Fruit fly (Drosophila melanogaster) whole organism, embryonic: ENCODE data around the gene Argp.

Source experiments
- Ada2b ChIP-seq: fragments of 200-800 bp; sonication (Bioruptor generic); IDR thresholded peaks from 2 replicates; pipeline ENCODE4 v1.3.6; 2022; ENCODE audit warnings: missing biosample characterization, missing genetic modification characterization
- BEAF-32 ChIP-seq: fragments of 200-800 bp; sonication (Bioruptor generic); optimal IDR thresholded peaks from 3 replicates; lab custom pipeline; 2017; ENCODE audit warnings: missing biosample characterization, missing genetic modification characterization, mild to moderate bottlenecking, moderate library complexity, missing genetic modification reagents
- CG10321 ChIP-seq: fragments of 200-800 bp; sonication (Bioruptor generic); IDR thresholded peaks from 2 replicates; pipeline ENCODE4 v1.3.6; 2022; ENCODE audit warnings: missing biosample characterization, missing genetic modification characterization
- CG12299 ChIP-seq: fragments of 200-800 bp; sonication (Bioruptor generic); optimal IDR thresholded peaks from 2 replicates; lab custom pipeline; 2018; ENCODE audit warnings: missing biosample characterization, mild to moderate bottlenecking, missing genetic modification characterization
- CG15269 ChIP-seq: fragments of 200-800 bp; sonication (Bioruptor generic); optimal IDR thresholded peaks from 2 replicates; lab custom pipeline; 2018; ENCODE audit warnings: missing biosample characterization, mild to moderate bottlenecking, missing genetic modification characterization, moderate library complexity
- CG15514 ChIP-seq: fragments of 200-800 bp; sonication (Bioruptor generic); optimal IDR thresholded peaks from 3 replicates; lab custom pipeline; 2017; ENCODE audit warnings: missing biosample characterization, missing genetic modification characterization, mild to moderate bottlenecking, moderate library complexity, missing genetic modification reagents
- CG15601 ChIP-seq: fragments of 200-800 bp; sonication (Bioruptor generic); optimal IDR thresholded peaks from 3 replicates; lab custom pipeline; 2019; ENCODE audit warnings: missing biosample characterization, mild to moderate bottlenecking, missing genetic modification characterization, moderate library complexity
- CG1603 ChIP-seq: fragments of 200-800 bp; sonication (Bioruptor generic); optimal IDR thresholded peaks from 2 replicates; lab custom pipeline; 2019; ENCODE audit warnings: missing biosample characterization, mild to moderate bottlenecking, missing genetic modification characterization, moderate library complexity
- CG18011 ChIP-seq: fragments of 200-800 bp; sonication (Bioruptor generic); optimal IDR thresholded peaks from 2 replicates; lab custom pipeline; 2017; ENCODE audit warnings: missing biosample characterization, missing genetic modification characterization, mild to moderate bottlenecking, moderate library complexity, missing genotype
- CG30020 ChIP-seq: fragments of 200-800 bp; optimal IDR thresholded peaks from 2 replicates; lab custom pipeline; 2019; ENCODE audit warnings: missing biosample characterization, mild to moderate bottlenecking, missing genetic modification characterization, moderate library complexity
- CG31441 ChIP-seq: fragments of 200-800 bp; sonication (Bioruptor generic); IDR thresholded peaks from 2 replicates; pipeline ENCODE4 v1.3.6; 2022; ENCODE audit warnings: missing biosample characterization, missing genetic modification characterization
- CG32772 ChIP-seq: fragments of 200-800 bp; sonication (Bioruptor generic); IDR thresholded peaks from 2 replicates; pipeline ENCODE4 v1.3.6; 2022; ENCODE audit warnings: missing biosample characterization, missing genetic modification characterization
- CG6813 ChIP-seq: fragments of 200-800 bp; sonication (Bioruptor generic); optimal IDR thresholded peaks from 2 replicates; lab custom pipeline; 2017; ENCODE audit warnings: missing biosample characterization, missing genetic modification characterization, mild to moderate bottlenecking, moderate library complexity, missing genetic modification reagents
- CG7357 ChIP-seq: fragments of 200-800 bp; sonication (Bioruptor generic); IDR thresholded peaks from 3 replicates; pipeline ENCODE4 v1.3.6; 2022; ENCODE audit warnings: missing biosample characterization, missing genetic modification characterization
- CG8478 ChIP-seq: fragments of >200 bp; optimal IDR thresholded peaks from 2 replicates; lab custom pipeline; 2018
- CG9215 ChIP-seq: fragments of 200-800 bp; sonication (Bioruptor generic); IDR thresholded peaks from 2 replicates; pipeline ENCODE4 v1.3.6; 2022; ENCODE audit warnings: missing biosample characterization, missing genetic modification characterization
- CG9797 ChIP-seq: fragments of 200-800 bp; sonication (Bioruptor generic); optimal IDR thresholded peaks from 3 replicates; lab custom pipeline; 2018; ENCODE audit warnings: missing biosample characterization, mild to moderate bottlenecking, missing genetic modification characterization
- ERR ChIP-seq: fragments of 200-800 bp; sonication (Bioruptor generic); optimal IDR thresholded peaks from 2 replicates; lab custom pipeline; 2016; ENCODE audit warnings: missing biosample characterization, missing genetic modification characterization
- Ets65A ChIP-seq: fragments of 200-800 bp; sonication (Bioruptor generic); peaks from one replicate; lab custom pipeline; 2016; ENCODE audit warnings: missing biosample characterization, missing genetic modification characterization
- Ets97D ChIP-seq: fragments of 200-800 bp; sonication (Bioruptor generic); optimal IDR thresholded peaks from 3 replicates; lab custom pipeline; 2016; ENCODE audit warnings: missing biosample characterization, missing genetic modification characterization
- Fer1 ChIP-seq: fragments of 200-800 bp; sonication (Bioruptor generic); optimal IDR thresholded peaks from 2 replicates; lab custom pipeline; 2017; ENCODE audit warnings: missing biosample characterization, mild to moderate bottlenecking, missing genetic modification characterization
- Lhr ChIP-seq: fragments of 200-800 bp; sonication (Bioruptor generic); optimal IDR thresholded peaks from 3 replicates; lab custom pipeline; 2017; ENCODE audit warnings: mild to moderate bottlenecking, missing biosample characterization, missing genetic modification reagents, missing genetic modification characterization
- Med ChIP-seq: fragments of 200-800 bp; sonication (Bioruptor generic); peaks from one replicate; lab custom pipeline; 2016; ENCODE audit warnings: missing biosample characterization, missing genetic modification characterization, mild to moderate bottlenecking, inconsistent platforms, moderate library complexity
- Ptx1 ChIP-seq: fragments of 200-800 bp; sonication (Bioruptor generic); IDR thresholded peaks from 2 replicates; pipeline ENCODE4 v1.3.6; 2022; ENCODE audit warnings: missing biosample characterization, missing genetic modification characterization
- Scr ChIP-seq: fragments of 200-800 bp; sonication (Bioruptor generic); IDR thresholded peaks from 2 replicates; pipeline ENCODE4 v1.3.6; 2022; ENCODE audit warnings: missing biosample characterization, missing genetic modification characterization; ENCODE audit not compliant: partially characterized antibody
- Side ChIP-seq: fragments of 200-800 bp; sonication (Bioruptor generic); optimal IDR thresholded peaks from 2 replicates; lab custom pipeline; 2016; ENCODE audit warnings: missing biosample characterization, missing genetic modification characterization
- Sin3A ChIP-seq: fragments of >200 bp; optimal IDR thresholded peaks from 2 replicates; lab custom pipeline; 2018
- Sox100B ChIP-seq: fragments of 200-800 bp; sonication (Bioruptor generic); optimal IDR thresholded peaks from 3 replicates; lab custom pipeline; 2018; ENCODE audit warnings: missing biosample characterization, mild to moderate bottlenecking, missing genetic modification characterization
- ab ChIP-seq: fragments of 200-800 bp; sonication (Bioruptor generic); optimal IDR thresholded peaks from 2 replicates; lab custom pipeline; 2016; ENCODE audit warnings: missing biosample characterization, missing genetic modification characterization
- bbx ChIP-seq: fragments of 200-800 bp; sonication (Bioruptor generic); IDR thresholded peaks from 2 replicates; pipeline ENCODE4 v1.3.6; 2022; ENCODE audit warnings: missing biosample characterization, missing genetic modification characterization; ENCODE audit not compliant: partially characterized antibody
- cg ChIP-seq: fragments of 200-800 bp; sonication (Bioruptor generic); optimal IDR thresholded peaks from 3 replicates; lab custom pipeline; 2019; ENCODE audit warnings: missing biosample characterization, mild to moderate bottlenecking, missing genetic modification characterization, moderate library complexity
- ci ChIP-seq: fragments of 200-800 bp; sonication (Bioruptor generic); IDR thresholded peaks from 3 replicates; pipeline ENCODE4 v1.3.6; 2022; ENCODE audit warnings: missing biosample characterization, missing genetic modification characterization
- dm ChIP-seq: fragments of 200-800 bp; sonication (Bioruptor generic); optimal IDR thresholded peaks from 3 replicates; lab custom pipeline; 2016; ENCODE audit warnings: missing biosample characterization, missing genetic modification characterization
- esg ChIP-seq: fragments of 200-800 bp; sonication (Bioruptor generic); conservative IDR thresholded peaks from 2 replicates; pipeline ENCODE4 v1.3.6; 2022; ENCODE audit warnings: missing biosample characterization, missing genetic modification characterization
- gem ChIP-seq: fragments of 200-800 bp; sonication (Bioruptor generic); optimal IDR thresholded peaks from 2 replicates; lab custom pipeline; 2019; ENCODE audit warnings: missing biosample characterization, mild to moderate bottlenecking, missing genetic modification characterization, moderate library complexity
- grau ChIP-seq: fragments of 200-800 bp; optimal IDR thresholded peaks from 3 replicates; lab custom pipeline; 2019; ENCODE audit warnings: missing biosample characterization, mild to moderate bottlenecking, missing genetic modification characterization, moderate library complexity
- hkb ChIP-seq, 2 experiments: fragments of 200-800 bp in 1 of 2; fragments of >200 bp in 1 of 2; sonication (Bioruptor generic) in 1 of 2; IDR thresholded peaks in 1 of 2; optimal IDR thresholded peaks in 1 of 2; 2 replicates each; pipeline versions ENCODE4 v1.3.6 to Lab custom; 2017 to 2022; ENCODE audit warnings: missing biosample characterization in 1 of 2, missing genetic modification characterization in 1 of 2
- prd ChIP-seq, 3 experiments: fragments of >200 bp in 2 of 3; fragments of 200-800 bp in 1 of 3; sonication (Bioruptor generic) in 1 of 3; optimal IDR thresholded peaks in 2 of 3; IDR thresholded peaks in 1 of 3; 2 replicates in 2 of 3; 3 replicates in 1 of 3; pipeline versions ENCODE4 v1.3.6 to Lab custom; 2017 to 2022; ENCODE audit warnings: missing biosample characterization in 1 of 3, missing genetic modification characterization in 1 of 3
- pum ChIP-seq: fragments of 200-800 bp; sonication (Bioruptor generic); optimal IDR thresholded peaks from 2 replicates; lab custom pipeline; 2016; ENCODE audit warnings: missing biosample characterization, missing genetic modification characterization
- pzg ChIP-seq: fragments of 200-800 bp; sonication (Bioruptor generic); optimal IDR thresholded peaks from 3 replicates; lab custom pipeline; 2018; ENCODE audit warnings: missing biosample characterization, mild to moderate bottlenecking, missing genetic modification characterization, moderate library complexity
- ranshi ChIP-seq: fragments of 200-800 bp; sonication (Bioruptor generic); IDR thresholded peaks from 2 replicates; pipeline ENCODE4 v1.3.6; 2022; ENCODE audit warnings: missing biosample characterization, missing genetic modification characterization
- sd ChIP-seq: fragments of 200-800 bp; sonication (Bioruptor generic); optimal IDR thresholded peaks from 3 replicates; lab custom pipeline; 2018; ENCODE audit warnings: missing biosample characterization, mild to moderate bottlenecking, missing genetic modification characterization, moderate library complexity
- sisA ChIP-seq: fragments of 200-800 bp; sonication (Bioruptor generic); IDR thresholded peaks from 2 replicates; pipeline ENCODE4 v1.3.6; 2022; ENCODE audit warnings: missing biosample characterization, missing genetic modification characterization
- sna ChIP-seq: fragments of 200-800 bp; sonication (Bioruptor generic); IDR thresholded peaks from 2 replicates; pipeline ENCODE4 v1.3.6; 2022; ENCODE audit warnings: missing biosample characterization, missing genetic modification characterization; ENCODE audit not compliant: partially characterized antibody
- vnd ChIP-seq: fragments of 200-800 bp; sonication (Bioruptor generic); IDR thresholded peaks from 3 replicates; pipeline ENCODE4 v1.3.6; 2022; ENCODE audit warnings: missing biosample characterization, missing genetic modification characterization; ENCODE audit not compliant: partially characterized antibody
- vvl ChIP-seq: fragments of 200-800 bp; sonication (Bioruptor generic); IDR thresholded peaks from 2 replicates; pipeline ENCODE4 v1.3.6; 2022; ENCODE audit warnings: missing biosample characterization, missing genetic modification characterization
- wek ChIP-seq: fragments of 200-800 bp; sonication (Bioruptor generic); optimal IDR thresholded peaks from 3 replicates; lab custom pipeline; 2018; ENCODE audit warnings: missing biosample characterization, mild to moderate bottlenecking, missing genetic modification characterization, moderate library complexity

Argp gene

DNA sequence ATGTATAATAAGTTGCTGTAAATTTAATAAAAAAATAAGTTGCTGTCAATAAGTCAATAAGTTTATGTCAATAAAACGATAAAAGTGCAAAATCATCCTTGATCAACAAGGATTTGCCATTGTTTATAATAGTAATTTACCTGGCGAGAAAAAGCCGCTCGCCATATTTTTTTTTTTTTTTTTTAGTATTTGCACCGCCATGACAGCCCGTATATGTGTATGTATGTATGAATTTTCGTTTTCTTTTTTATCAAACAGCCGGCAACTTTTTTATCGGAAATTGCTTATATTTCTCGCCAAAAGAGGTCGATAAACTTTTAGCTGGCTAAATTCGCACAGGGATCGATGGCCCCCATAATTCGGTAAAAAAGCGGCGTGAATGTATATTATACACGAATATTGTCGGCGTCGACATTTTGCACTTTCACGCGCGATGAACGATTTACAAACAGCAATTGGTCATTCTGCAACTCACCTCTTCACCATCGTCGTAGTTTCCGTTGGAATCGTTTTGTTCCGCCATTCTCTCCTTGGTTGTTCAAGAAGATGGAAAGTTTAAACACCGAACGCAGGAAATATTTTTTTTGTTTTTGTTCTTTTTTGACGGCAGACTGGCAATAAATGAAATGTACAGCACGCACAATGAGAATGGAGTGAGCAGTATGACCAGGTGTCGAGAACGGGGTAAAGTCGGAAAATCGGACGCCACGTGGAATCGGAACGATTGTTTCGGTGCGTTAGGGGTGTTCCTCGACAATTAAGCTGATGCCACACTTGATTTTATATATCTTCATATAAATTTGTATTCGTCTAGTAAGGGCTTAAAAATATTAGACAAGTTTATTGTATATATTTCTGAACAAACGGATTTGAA is 49.6 kb downstream of the Argp start, which contains the start of gene Hrb87F (continued):
- TF ChIP-seq Ets65A (GFP tag; lab: Kevin White, UChicago) (peak; percentile 89), cg (peak; percentile 49), CG7357 (GFP tag; lab: Robert Waterston, UW) (0 out of 3 replicates have a peak, but pooled peaks have one; percentile 11), Sin3A (lab: Kevin White, UChicago) (peak; percentile 47), CG8478 (no peak), CG32772 (GFP tag; lab: Robert Waterston, UW) (peak; percentile 32; the same call in 1 of the 2 replicates), CG15269 (tag; lab: Kevin White, UChicago) (no peak), dm (GFP tag; lab: Kevin White, UChicago) (peak; percentile 9), sna (GFP tag; lab: Robert Waterston, UW) (no peak), ERR (GFP tag; lab: Kevin White, UChicago) (no peak), vnd (GFP tag; lab: Robert Waterston, UW) (no peak), Med (GFP tag; lab: Kevin White, UChicago) (peak; percentile 77), wek (GFP tag; lab: Kevin White, UChicago) (peak; percentile 88), CG9797 (peak; percentile 57), CG15514 (GFP tag; lab: Kevin White, UChicago) (peak; percentile 28), bbx (0 out of 2 replicates have a peak, but pooled peaks have one; percentile 9), gem (no peak), sisA (GFP tag; lab: Robert Waterston, UW) (0 out of 2 replicates have a peak, but pooled peaks have one; percentile 18), CG12299 (tag; lab: Kevin White, UChicago) (peak; percentile 41), pzg (GFP tag; lab: Kevin White, UChicago) (peak; percentile 51), Fer1 (GFP tag; lab: Kevin White, UChicago) (no peak), ci (GFP tag; lab: Robert Waterston, UW) (peak; percentile 52; the same call in 1 of the 3 replicates), CG30020 (peak; percentile 93), sd (no peak), CG1603 (peak; percentile 65), Lhr (GFP tag; lab: Kevin White, UChicago) (no peak), Ets97D (GFP tag; lab: Kevin White, UChicago) (peak; percentile 78), Ada2b (no peak), Scr (GFP tag; lab: Robert Waterston, UW) (peak; percentile 19; the same call in 1 of the 2 replicates), CG10321 (GFP tag; lab: Robert Waterston, UW) (no peak), pum (GFP tag; lab: Kevin White, UChicago) (no peak), Ptx1 (GFP tag; lab: Robert Waterston, UW) (peak; percentile 29; the same call in 1 of the 2 replicates), ab (GFP tag; lab: Kevin White, UChicago) (no peak), prd (optimal IDR thresholded peaks at IDR 0.05; lab: Kevin White, UChicago) (no peak), prd (GFP tag; IDR thresholded peaks at IDR 0.05; lab: Robert Waterston, UW) (peak; percentile 55; the same call in 2 of the 3 replicates), CG18011 (peak; percentile 92), CG31441 (GFP tag; lab: Robert Waterston, UW) (0 out of 2 replicates have a peak, but pooled peaks have one; percentile 5), Side (GFP tag; lab: Kevin White, UChicago) (peak; percentile 39), vvl (GFP tag; lab: Robert Waterston, UW) (no peak), BEAF-32 (GFP tag; lab: Kevin White, UChicago) (peak; percentile 40), Sox100B (GFP tag; lab: Kevin White, UChicago) (no peak), CG9215 (peak; percentile 12; the same call in 1 of the 2 replicates), esg (GFP tag; lab: Robert Waterston, UW) (0 out of 2 replicates have a peak, but pooled peaks have one; percentile 19), CG15601 (tag; lab: Kevin White, UChicago) (no peak), ranshi (peak; percentile 7; the same call in 1 of the 2 replicates), grau (tag; lab: Kevin White, UChicago) (no peak), CG6813 (GFP tag; lab: Kevin White, UChicago) (no peak), hkb (optimal IDR thresholded peaks at IDR 0.05; lab: Kevin White, UChicago) (no peak), hkb (GFP tag; IDR thresholded peaks at IDR 0.05; lab: Robert Waterston, UW) (0 out of 2 replicates have a peak, but pooled peaks have one; percentile 12)
